In genomic region chrX:9778545-9778944, dm6 we compare ENCODE assay signal across 5 fruit fly cellular contexts.
A peak's percentile ranks its signal among the peaks of the same experiment; 100 is the strongest.
TF ChIP-seq lines count a peak whose summit lies in the region.

Gene CG1354 (plus strand): TSS chrX:9778742.

TF ChIP-seq in whole organism, adult, 20 proteins besides CTCF, POLR2A, EP300 and RAD21 (continued from another document):
- TF ChIP-seq CG12768 (GFP tag; optimal IDR thresholded peaks at IDR 0.05; lab: Kevin White, UChicago) (no peak), Clk (GFP tag; optimal IDR thresholded peaks at IDR 0.05; lab: Kevin White, UChicago) (no peak), Hr96 (GFP tag; optimal IDR thresholded peaks at IDR 0.05; lab: Kevin White, UChicago) (peak; percentile 77)

TF ChIP-seq in whole organism, embryonic, 481 proteins besides CTCF, POLR2A, EP300 and RAD21 (continued from another document and continues in another):
- 0 out of 2 replicates have a peak, but pooled peaks have one; percentile 32 for TF ChIP-seq rib (GFP tag; IDR thresholded peaks at IDR 0.05; lab: Robert Waterston, UW)
- peak; percentile 36; the same call in 1 of the 2 replicates for TF ChIP-seq CG6689 (GFP tag; IDR thresholded peaks at IDR 0.05; lab: Robert Waterston, UW)
- peak; percentile 82 for TF ChIP-seq jumu (GFP tag; optimal IDR thresholded peaks at IDR 0.05; lab: Kevin White, UChicago)
- no peak for TF ChIP-seq Poxn (GFP tag; IDR thresholded peaks at IDR 0.05; lab: Robert Waterston, UW)
- TF ChIP-seq HLH3B (GFP tag; IDR thresholded peaks at IDR 0.05; lab: Robert Waterston, UW): peak; percentile 71
- TF ChIP-seq CG4360 (GFP tag; IDR thresholded peaks at IDR 0.05; lab: Robert Waterston, UW): no peak
- no peak for TF ChIP-seq CG10274 (GFP tag; optimal IDR thresholded peaks at IDR 0.05; lab: Kevin White, UChicago)
- TF ChIP-seq disco-r (GFP tag; optimal IDR thresholded peaks at IDR 0.05; lab: Kevin White, UChicago): peak; percentile 56
- TF ChIP-seq cad (GFP tag; optimal IDR thresholded peaks at IDR 0.05; lab: Kevin White, UChicago): no peak
- peak; percentile 66 for TF ChIP-seq CG3163 (GFP tag; optimal IDR thresholded peaks at IDR 0.05; lab: Kevin White, UChicago)
- TF ChIP-seq Bteb2 (GFP tag; optimal IDR thresholded peaks at IDR 0.05; lab: Kevin White, UChicago): peak; percentile 28
- peak; percentile 73; the same call in 2 of the 3 replicates for TF ChIP-seq Mrtf (GFP tag; IDR thresholded peaks at IDR 0.05; lab: Robert Waterston, UW)
- TF ChIP-seq Deaf1 (tag; optimal IDR thresholded peaks at IDR 0.05; lab: Kevin White, UChicago): no peak
- peak; percentile 60 for TF ChIP-seq ERR (GFP tag; optimal IDR thresholded peaks at IDR 0.05; lab: Kevin White, UChicago)
- no peak for TF ChIP-seq unc-4 (GFP tag; IDR thresholded peaks at IDR 0.05; lab: Robert Waterston, UW; ENCODE audit: partially characterized antibody)
- TF ChIP-seq CG12155 (GFP tag; optimal IDR thresholded peaks at IDR 0.05; lab: Kevin White, UChicago): peak; percentile 49
- TF ChIP-seq CG4328 (GFP tag; optimal IDR thresholded peaks at IDR 0.05; lab: Kevin White, UChicago): peak; percentile 18
- peak; percentile 68 for TF ChIP-seq Dad (GFP tag; optimal IDR thresholded peaks at IDR 0.05; lab: Kevin White, UChicago)
- TF ChIP-seq Kr (GFP tag; optimal IDR thresholded peaks at IDR 0.05; lab: Kevin White, UChicago): no peak
- TF ChIP-seq NFAT (GFP tag; IDR thresholded peaks at IDR 0.05; lab: Robert Waterston, UW): peak; percentile 92
- peak; percentile 61 for TF ChIP-seq az2 (GFP tag; optimal IDR thresholded peaks at IDR 0.05; lab: Kevin White, UChicago)
- TF ChIP-seq Fer1 (GFP tag; optimal IDR thresholded peaks at IDR 0.05; lab: Kevin White, UChicago): no peak
- TF ChIP-seq ewg (GFP tag; optimal IDR thresholded peaks at IDR 0.05; lab: Kevin White, UChicago): peak; percentile 60
- TF ChIP-seq Ssrp (tag; optimal IDR thresholded peaks at IDR 0.05; lab: Kevin White, UChicago): no peak
- peak; percentile 76 for TF ChIP-seq otp (GFP tag; IDR thresholded peaks at IDR 0.05; lab: Robert Waterston, UW)
- TF ChIP-seq Aef1 (GFP tag; IDR thresholded peaks at IDR 0.05; lab: Robert Waterston, UW): peak; percentile 68
- TF ChIP-seq CG8765 (GFP tag; IDR thresholded peaks at IDR 0.05; lab: Robert Waterston, UW): peak; percentile 56; the same call in 1 of the 2 replicates
- no peak for TF ChIP-seq zf30C (GFP tag; optimal IDR thresholded peaks at IDR 0.05; lab: Kevin White, UChicago)
- TF ChIP-seq Pdp1 (GFP tag; optimal IDR thresholded peaks at IDR 0.05; lab: Kevin White, UChicago): peak; percentile 70 to 78
- peak; percentile 58; the same call in 1 of the 2 replicates for TF ChIP-seq CG11085 (GFP tag; IDR thresholded peaks at IDR 0.05; lab: Robert Waterston, UW)
- TF ChIP-seq Max (GFP tag; optimal IDR thresholded peaks at IDR 0.05; lab: Kevin White, UChicago): peak; percentile 45

TF ChIP-seq in whole organism, prepupa, 60 proteins besides CTCF, POLR2A, EP300 and RAD21 (continued from another document):
- TF ChIP-seq CG6808 (GFP tag; optimal IDR thresholded peaks at IDR 0.05; lab: Kevin White, UChicago): peak; percentile 14
- peak; percentile 22 for TF ChIP-seq CG7368 (GFP tag; optimal IDR thresholded peaks at IDR 0.05; lab: Kevin White, UChicago)
- no peak for TF ChIP-seq Sox15 (GFP tag; optimal IDR thresholded peaks at IDR 0.05; lab: Kevin White, UChicago)
- TF ChIP-seq pdm3 (GFP tag; optimal IDR thresholded peaks at IDR 0.05; lab: Kevin White, UChicago): peak; percentile 25
- peak; percentile 59 for TF ChIP-seq svp (GFP tag; lab: Kevin White, UChicago)
- TF ChIP-seq CG8119 (GFP tag; IDR thresholded peaks at IDR 0.05; lab: Robert Waterston, UW): no peak
- TF ChIP-seq OdsH (GFP tag; optimal IDR thresholded peaks at IDR 0.05; lab: Kevin White, UChicago): peak; percentile 13
- TF ChIP-seq Hr39 (GFP tag; optimal IDR thresholded peaks at IDR 0.05; lab: Kevin White, UChicago): peak; percentile 62
- peak; percentile 41 for TF ChIP-seq Smox (GFP tag; optimal IDR thresholded peaks at IDR 0.05; lab: Kevin White, UChicago)
- peak in 1 of 2 experiments; percentile 12 for TF ChIP-seq salr (GFP tag; optimal IDR thresholded peaks at IDR 0.05; lab: Kevin White, UChicago)
- peak; percentile 26 for TF ChIP-seq Eip75B (GFP tag; optimal IDR thresholded peaks at IDR 0.05; lab: Kevin White, UChicago)
- peak; percentile 11 for TF ChIP-seq acj6 (GFP tag; optimal IDR thresholded peaks at IDR 0.05; lab: Kevin White, UChicago)
- TF ChIP-seq lz (GFP tag; optimal IDR thresholded peaks at IDR 0.05; lab: Kevin White, UChicago): peak; percentile 67
- TF ChIP-seq Met (GFP tag; optimal IDR thresholded peaks at IDR 0.05; lab: Kevin White, UChicago): peak; percentile 51
- TF ChIP-seq topi (GFP tag; optimal IDR thresholded peaks at IDR 0.05; lab: Kevin White, UChicago): peak; percentile 43
- no peak for TF ChIP-seq CG6854 (GFP tag; optimal IDR thresholded peaks at IDR 0.05; lab: Kevin White, UChicago)

TF ChIP-seq in whole organism, pupa, 21 proteins besides CTCF, POLR2A, EP300 and RAD21 (continued from another document):
- TF ChIP-seq EcR (GFP tag; optimal IDR thresholded peaks at IDR 0.05; lab: Kevin White, UChicago): no peak
TF ChIP-seq in whole organism, pupa: peak in this region for 7.

TF ChIP-seq in whole organism, wandering third instar larva, 38 proteins besides CTCF, POLR2A, EP300 and RAD21 (continued from another document):
- TF ChIP-seq tai (GFP tag; optimal IDR thresholded peaks at IDR 0.05; lab: Kevin White, UChicago): no peak
- TF ChIP-seq usp (GFP tag; optimal IDR thresholded peaks at IDR 0.05; lab: Kevin White, UChicago): no peak
- TF ChIP-seq Myc (optimal IDR thresholded peaks at IDR 0.05; lab: Kevin White, UChicago): peak; percentile 82
- TF ChIP-seq jim (GFP tag; optimal IDR thresholded peaks at IDR 0.05; lab: Kevin White, UChicago): no peak
- no peak for TF ChIP-seq CrebA (GFP tag; optimal IDR thresholded peaks at IDR 0.05; lab: Kevin White, UChicago; ENCODE audit: borderline replicate concordance)
- TF ChIP-seq h (GFP tag; optimal IDR thresholded peaks at IDR 0.05; lab: Kevin White, UChicago): peak; percentile 63
- TF ChIP-seq fru (GFP tag; optimal IDR thresholded peaks at IDR 0.05; lab: Kevin White, UChicago): peak; percentile 57
- peak; percentile 54 for TF ChIP-seq br (GFP tag; optimal IDR thresholded peaks at IDR 0.05; lab: Kevin White, UChicago)
- peak; percentile 18 for TF ChIP-seq Hnf4 (GFP tag; optimal IDR thresholded peaks at IDR 0.05; lab: Kevin White, UChicago)
- TF ChIP-seq pan (optimal IDR thresholded peaks at IDR 0.05; lab: Kevin White, UChicago): no peak
- TF ChIP-seq ey (GFP tag; optimal IDR thresholded peaks at IDR 0.05; lab: Kevin White, UChicago): peak; percentile 58
- TF ChIP-seq woc (GFP tag; optimal IDR thresholded peaks at IDR 0.05; lab: Kevin White, UChicago): no peak
